Fruit fly (Drosophila melanogaster) whole organism, embryonic: ENCODE measurements around the gene CG42571.

Experiments used
- Atf-2 ChIP-seq: fragments of 200-800 bp; sonication (Bioruptor generic); optimal IDR thresholded peaks from 2 replicates; lab custom pipeline; 2016; ENCODE audit warnings: missing biosample characterization, missing genetic modification characterization
- BEAF-32 ChIP-seq: fragments of 200-800 bp; sonication (Bioruptor generic); optimal IDR thresholded peaks from 3 replicates; lab custom pipeline; 2017; ENCODE audit warnings: missing biosample characterization, missing genetic modification characterization, mild to moderate bottlenecking, moderate library complexity, missing genetic modification reagents
- C15 ChIP-seq: fragments of 200-800 bp; sonication (Bioruptor generic); IDR thresholded peaks from 3 replicates; pipeline ENCODE4 v1.3.6; 2022; ENCODE audit warnings: missing biosample characterization, missing genetic modification characterization
- CG10209 ChIP-seq: fragments of 200-800 bp; sonication (Bioruptor generic); optimal IDR thresholded peaks from 3 replicates; lab custom pipeline; 2017; ENCODE audit warnings: missing biosample characterization, mild to moderate bottlenecking, missing genetic modification characterization, missing genetic modification reagents
- CG10267 ChIP-seq: fragments of 200-800 bp; sonication (Bioruptor generic); optimal IDR thresholded peaks from 2 replicates; lab custom pipeline; 2018; ENCODE audit warnings: missing biosample characterization, mild to moderate bottlenecking, missing genetic modification characterization, moderate library complexity
- CG10654 ChIP-seq: fragments of 200-800 bp; sonication (Bioruptor generic); optimal IDR thresholded peaks from 2 replicates; lab custom pipeline; 2016; ENCODE audit warnings: missing biosample characterization, missing genetic modification characterization
- CG12659 ChIP-seq: fragments of 200-800 bp; sonication (Bioruptor generic); optimal IDR thresholded peaks from 3 replicates; lab custom pipeline; 2017; ENCODE audit warnings: mild to moderate bottlenecking, missing biosample characterization, missing genetic modification reagents, missing genetic modification characterization
- CG12744 ChIP-seq: fragments of 200-800 bp; sonication (Bioruptor generic); optimal IDR thresholded peaks from 2 replicates; lab custom pipeline; 2016; ENCODE audit warnings: missing biosample characterization, missing genetic modification characterization
- CG12769 ChIP-seq: fragments of 200-800 bp; sonication (Bioruptor generic); optimal IDR thresholded peaks from 2 replicates; lab custom pipeline; 2019; ENCODE audit warnings: missing biosample characterization, mild to moderate bottlenecking, missing genetic modification characterization, moderate library complexity
- CG13775 ChIP-seq: fragments of 200-800 bp; sonication (Bioruptor generic); optimal IDR thresholded peaks from 3 replicates; lab custom pipeline; 2017; ENCODE audit warnings: missing biosample characterization, mild to moderate bottlenecking, missing genetic modification characterization
- CG15073 ChIP-seq: fragments of 200-800 bp; sonication (Bioruptor generic); optimal IDR thresholded peaks from 2 replicates; lab custom pipeline; 2016; ENCODE audit warnings: missing biosample characterization, missing genetic modification characterization
- CG15514 ChIP-seq: fragments of 200-800 bp; sonication (Bioruptor generic); optimal IDR thresholded peaks from 3 replicates; lab custom pipeline; 2017; ENCODE audit warnings: missing biosample characterization, missing genetic modification characterization, mild to moderate bottlenecking, moderate library complexity, missing genetic modification reagents
- CG17328 ChIP-seq: fragments of 200-800 bp; sonication (Bioruptor generic); IDR thresholded peaks from 2 replicates; pipeline ENCODE4 v1.3.6; 2022; ENCODE audit warnings: missing biosample characterization, missing genetic modification characterization
- CG17912 ChIP-seq: fragments of 200-800 bp; sonication (Bioruptor generic); optimal IDR thresholded peaks from 2 replicates; lab custom pipeline; 2018; ENCODE audit warnings: missing biosample characterization, mild to moderate bottlenecking, missing genetic modification characterization
- CG2875 ChIP-seq: fragments of 200-800 bp; sonication (Bioruptor generic); optimal IDR thresholded peaks from 2 replicates; lab custom pipeline; 2017; ENCODE audit warnings: missing biosample characterization, mild to moderate bottlenecking, missing genetic modification characterization, missing genetic modification reagents
- CG30020 ChIP-seq: fragments of 200-800 bp; optimal IDR thresholded peaks from 2 replicates; lab custom pipeline; 2019; ENCODE audit warnings: missing biosample characterization, mild to moderate bottlenecking, missing genetic modification characterization, moderate library complexity
- CG30431 ChIP-seq: fragments of 200-800 bp; sonication (Bioruptor generic); optimal IDR thresholded peaks from 2 replicates; lab custom pipeline; 2017; ENCODE audit warnings: missing biosample characterization, missing genetic modification characterization
- CG31365 ChIP-seq: fragments of 200-800 bp; sonication (Bioruptor generic); optimal IDR thresholded peaks from 2 replicates; lab custom pipeline; 2018; ENCODE audit warnings: missing biosample characterization, mild to moderate bottlenecking, missing genetic modification characterization
- CG32772 ChIP-seq: fragments of 200-800 bp; sonication (Bioruptor generic); IDR thresholded peaks from 2 replicates; pipeline ENCODE4 v1.3.6; 2022; ENCODE audit warnings: missing biosample characterization, missing genetic modification characterization
- CG34224 ChIP-seq: fragments of 200-800 bp; sonication (Bioruptor generic); IDR thresholded peaks from 3 replicates; pipeline ENCODE4 v1.3.6; 2022; ENCODE audit warnings: missing biosample characterization, missing genetic modification characterization; ENCODE audit not compliant: partially characterized antibody
- CG4854 ChIP-seq: fragments of 200-800 bp; sonication (Bioruptor generic); optimal IDR thresholded peaks from 2 replicates; lab custom pipeline; 2016; ENCODE audit warnings: missing biosample characterization, missing genetic modification characterization, inconsistent platforms
- CG6854 ChIP-seq: fragments of 200-800 bp; sonication (Bioruptor generic); optimal IDR thresholded peaks from 3 replicates; lab custom pipeline; 2017; ENCODE audit warnings: missing biosample characterization, mild to moderate bottlenecking, missing genetic modification characterization
- CG8944 ChIP-seq: fragments of 200-800 bp; sonication (Bioruptor generic); optimal IDR thresholded peaks from 3 replicates; lab custom pipeline; 2016; ENCODE audit warnings: missing biosample characterization, missing genetic modification characterization
- CG9876 ChIP-seq: fragments of 200-800 bp; sonication (Bioruptor generic); optimal IDR thresholded peaks from 2 replicates; lab custom pipeline; 2016; ENCODE audit warnings: missing biosample characterization, missing genetic modification characterization
- CkIIα-i1 ChIP-seq: fragments of 200-800 bp; sonication (Bioruptor generic); IDR thresholded peaks from 2 replicates; pipeline ENCODE4 v1.3.6; 2022; ENCODE audit warnings: missing biosample characterization, missing genetic modification characterization
- D19B ChIP-seq: fragments of 200-800 bp; sonication (Bioruptor generic); optimal IDR thresholded peaks from 2 replicates; lab custom pipeline; 2017; ENCODE audit warnings: missing biosample characterization, mild to moderate bottlenecking, missing genetic modification characterization
- Fer3 ChIP-seq: fragments of 200-800 bp; sonication (Bioruptor generic); optimal IDR thresholded peaks from 2 replicates; lab custom pipeline; 2018; ENCODE audit warnings: missing biosample characterization, mild to moderate bottlenecking, missing genetic modification characterization, moderate library complexity
- Gug ChIP-seq: fragments of 200-800 bp; sonication (Bioruptor generic); IDR thresholded peaks from 4 replicates; pipeline ENCODE4 v1.3.6; 2022; ENCODE audit warnings: missing biosample characterization, missing genetic modification characterization
- Lim3 ChIP-seq: fragments of 200-800 bp; sonication (Bioruptor generic); IDR thresholded peaks from 2 replicates; pipeline ENCODE4 v1.3.6; 2022; ENCODE audit warnings: missing biosample characterization, missing genetic modification characterization
- MESR4 ChIP-seq: fragments of 200-800 bp; sonication (Bioruptor generic); optimal IDR thresholded peaks from 2 replicates; lab custom pipeline; 2018; ENCODE audit warnings: missing biosample characterization, mild to moderate bottlenecking, missing genetic modification characterization, moderate library complexity
- MTF-1 ChIP-seq: fragments of 200-800 bp; sonication (Bioruptor generic); optimal IDR thresholded peaks from 2 replicates; lab custom pipeline; 2018; ENCODE audit warnings: missing biosample characterization, mild to moderate bottlenecking, missing genetic modification characterization, borderline replicate concordance
- Myb ChIP-seq: fragments of 200-800 bp; sonication (Bioruptor generic); optimal IDR thresholded peaks from 2 replicates; lab custom pipeline; 2016; ENCODE audit warnings: missing biosample characterization, missing genetic modification characterization
- Optix ChIP-seq: fragments of 200-800 bp; sonication (Bioruptor generic); IDR thresholded peaks from 3 replicates; pipeline ENCODE4 v1.3.6; 2022; ENCODE audit warnings: missing biosample characterization, missing genetic modification characterization
- Sox100B ChIP-seq: fragments of 200-800 bp; sonication (Bioruptor generic); optimal IDR thresholded peaks from 3 replicates; lab custom pipeline; 2018; ENCODE audit warnings: missing biosample characterization, mild to moderate bottlenecking, missing genetic modification characterization
- cas ChIP-seq: fragments of 200-800 bp; sonication (Bioruptor generic); IDR thresholded peaks from 2 replicates; pipeline ENCODE4 v1.3.6; 2022; ENCODE audit warnings: missing biosample characterization, missing genetic modification characterization
- cato ChIP-seq: fragments of 200-800 bp; sonication (Bioruptor generic); optimal IDR thresholded peaks from 2 replicates; lab custom pipeline; 2016; ENCODE audit warnings: missing biosample characterization, missing genetic modification characterization, borderline replicate concordance
- disco-r ChIP-seq: fragments of 200-800 bp; sonication (Bioruptor generic); optimal IDR thresholded peaks from 2 replicates; lab custom pipeline; 2016; ENCODE audit warnings: missing biosample characterization, missing genetic modification characterization
- ewg ChIP-seq: fragments of 200-800 bp; sonication (Bioruptor generic); optimal IDR thresholded peaks from 3 replicates; lab custom pipeline; 2017; ENCODE audit warnings: mild to moderate bottlenecking, missing biosample characterization, missing genetic modification reagents, missing genetic modification characterization
- fd96Cb ChIP-seq: fragments of 200-800 bp; sonication (Bioruptor generic); optimal IDR thresholded peaks from 2 replicates; lab custom pipeline; 2018; ENCODE audit warnings: missing biosample characterization, mild to moderate bottlenecking, missing genetic modification characterization, moderate library complexity
- jigr1 ChIP-seq: fragments of 200-800 bp; sonication (Bioruptor generic); IDR thresholded peaks from 3 replicates; pipeline ENCODE4 v1.3.6; 2022; ENCODE audit warnings: missing biosample characterization, missing genetic modification characterization
- kah ChIP-seq: fragments of 200-800 bp; sonication (Bioruptor generic); optimal IDR thresholded peaks from 2 replicates; lab custom pipeline; 2018; ENCODE audit warnings: missing biosample characterization, mild to moderate bottlenecking, missing genetic modification characterization
- knrl ChIP-seq: fragments of 200-800 bp; sonication (Bioruptor generic); IDR thresholded peaks from 3 replicates; pipeline ENCODE4 v1.3.6; 2022; ENCODE audit warnings: missing biosample characterization, missing genetic modification characterization; ENCODE audit not compliant: partially characterized antibody
- lmd ChIP-seq: fragments of 200-800 bp; sonication (Bioruptor generic); IDR thresholded peaks from 2 replicates; pipeline ENCODE4 v1.3.6; 2022; ENCODE audit warnings: missing biosample characterization, missing genetic modification characterization
- prd ChIP-seq, 3 experiments: fragments of >200 bp in 2 of 3; fragments of 200-800 bp in 1 of 3; sonication (Bioruptor generic) in 1 of 3; optimal IDR thresholded peaks in 2 of 3; IDR thresholded peaks in 1 of 3; 2 replicates in 2 of 3; 3 replicates in 1 of 3; pipeline versions ENCODE4 v1.3.6 to Lab custom; 2017 to 2022; ENCODE audit warnings: missing biosample characterization in 1 of 3, missing genetic modification characterization in 1 of 3
- pros ChIP-seq: fragments of 200-800 bp; sonication (Bioruptor generic); optimal IDR thresholded peaks from 3 replicates; lab custom pipeline; 2019; ENCODE audit warnings: missing biosample characterization, mild to moderate bottlenecking, missing genetic modification characterization, moderate library complexity
- row ChIP-seq: fragments of 200-800 bp; sonication (Bioruptor generic); IDR thresholded peaks from 3 replicates; pipeline ENCODE4 v1.3.6; 2022; ENCODE audit warnings: missing biosample characterization, missing genetic modification characterization
- sna ChIP-seq: fragments of 200-800 bp; sonication (Bioruptor generic); IDR thresholded peaks from 2 replicates; pipeline ENCODE4 v1.3.6; 2022; ENCODE audit warnings: missing biosample characterization, missing genetic modification characterization; ENCODE audit not compliant: partially characterized antibody
- usp ChIP-seq: fragments of >200 bp; optimal IDR thresholded peaks from 2 replicates; lab custom pipeline; 2017; ENCODE audit warnings: missing biosample characterization, missing genetic modification characterization
- wdn ChIP-seq: fragments of 200-800 bp; sonication (Bioruptor generic); IDR thresholded peaks from 2 replicates; pipeline ENCODE4 v1.3.6; 2022; ENCODE audit warnings: missing biosample characterization, missing genetic modification characterization
- zf30C ChIP-seq: fragments of 200-800 bp; sonication (Bioruptor generic); optimal IDR thresholded peaks from 3 replicates; lab custom pipeline; 2018; ENCODE audit warnings: missing biosample characterization, mild to moderate bottlenecking, missing genetic modification characterization

Gene CG42571

DNA sequence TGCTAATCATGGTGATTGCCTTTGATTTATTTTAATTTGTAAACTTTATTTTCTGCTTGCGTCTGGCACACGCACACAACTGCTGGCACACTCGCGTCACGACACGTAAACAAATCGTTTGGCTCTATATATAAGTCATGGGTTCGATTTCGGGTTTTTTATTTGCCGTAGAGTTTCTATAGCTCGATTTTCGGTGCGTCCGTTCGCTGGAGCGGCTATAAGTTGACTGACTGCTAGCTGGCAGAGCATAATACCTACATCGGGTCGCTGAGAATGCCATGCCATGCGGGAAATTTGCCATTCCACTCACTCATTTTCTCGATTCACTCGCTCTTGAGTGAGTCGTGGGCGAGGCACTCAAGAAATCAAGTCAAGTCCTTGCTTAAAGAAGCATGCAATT, 11.9 kb downstream of the CG42571 start, which contains the start of gene comm (continued):
- no peak for TF ChIP-seq CG4854 (GFP tag; lab: Kevin White, UChicago)
- no peak for TF ChIP-seq row (GFP tag; lab: Robert Waterston, UW)
- TF ChIP-seq CG10267 (tag; lab: Kevin White, UChicago), result no peak
- peak; percentile 38 for TF ChIP-seq ewg
- 0 out of 3 replicates have a peak, but pooled peaks have one; percentile 16 for TF ChIP-seq C15
- no peak for TF ChIP-seq jigr1 (GFP tag; lab: Robert Waterston, UW)
- TF ChIP-seq CG17328 (GFP tag; lab: Robert Waterston, UW), result no peak; the same call in 1 of the 2 replicates
- no peak for TF ChIP-seq CG31365 (tag; lab: Kevin White, UChicago)
- TF ChIP-seq D19B (GFP tag; lab: Kevin White, UChicago), result no peak
- no peak for TF ChIP-seq usp
- peak; percentile 45 for TF ChIP-seq kah (GFP tag; lab: Kevin White, UChicago)
- no peak for TF ChIP-seq Sox100B (GFP tag; lab: Kevin White, UChicago)
- TF ChIP-seq CG10654 (GFP tag; lab: Kevin White, UChicago), result no peak
- TF ChIP-seq CG9876 (GFP tag; lab: Kevin White, UChicago), result no peak
- no peak for TF ChIP-seq prd (optimal IDR thresholded peaks at IDR 0.05; lab: Kevin White, UChicago)
- no peak for TF ChIP-seq prd (GFP tag; IDR thresholded peaks at IDR 0.05; lab: Robert Waterston, UW)
- peak; percentile 41 for TF ChIP-seq CG6854 (GFP tag; lab: Kevin White, UChicago)
- TF ChIP-seq Optix, result no peak
- TF ChIP-seq CG15073 (GFP tag; lab: Kevin White, UChicago), result no peak
- no peak for TF ChIP-seq lmd
- TF ChIP-seq cato (GFP tag; lab: Kevin White, UChicago), result no peak
- no peak for TF ChIP-seq CG8944 (GFP tag; lab: Kevin White, UChicago)
- TF ChIP-seq CG30431 (GFP tag; lab: Kevin White, UChicago), result no peak
- no peak for TF ChIP-seq fd96Cb (tag; lab: Kevin White, UChicago)
- TF ChIP-seq Lim3 (GFP tag; lab: Robert Waterston, UW), result no peak
- 0 out of 2 replicates have a peak, but pooled peaks have one; percentile 22 for TF ChIP-seq wdn (GFP tag; lab: Robert Waterston, UW)
- TF ChIP-seq disco-r (GFP tag; lab: Kevin White, UChicago), result peak; percentile 30
- TF ChIP-seq CkIIα-i1 (GFP tag; lab: Robert Waterston, UW), result no peak
- peak; percentile 70 for TF ChIP-seq MTF-1
- no peak for TF ChIP-seq CG2875 (GFP tag; lab: Kevin White, UChicago)
- TF ChIP-seq Myb, result no peak
- TF ChIP-seq CG13775, result no peak
- no peak for TF ChIP-seq CG12659 (GFP tag; lab: Kevin White, UChicago)
- peak; percentile 46; the same call in 1 of the 2 replicates for TF ChIP-seq sna
- peak; percentile 68 for TF ChIP-seq CG12769
- TF ChIP-seq pros (GFP tag; lab: Kevin White, UChicago), result peak; percentile 38
- no peak for TF ChIP-seq CG30020 (tag; lab: Kevin White, UChicago)
- peak; percentile 11 for TF ChIP-seq Fer3 (tag; lab: Kevin White, UChicago)
- TF ChIP-seq MESR4, result no peak
- no peak for TF ChIP-seq CG17912 (GFP tag; lab: Kevin White, UChicago)
- peak; percentile 63; the same call in 2 of the 3 replicates for TF ChIP-seq CG34224
- no peak for TF ChIP-seq knrl (GFP tag; lab: Robert Waterston, UW)
- TF ChIP-seq CG12744 (GFP tag; lab: Kevin White, UChicago), result no peak
- no peak for TF ChIP-seq BEAF-32 (GFP tag; lab: Kevin White, UChicago)
- TF ChIP-seq cas, result no peak
- TF ChIP-seq Gug, result no peak
- peak; percentile 43 for TF ChIP-seq CG15514 (GFP tag; lab: Kevin White, UChicago)
- TF ChIP-seq Atf-2 (GFP tag; lab: Kevin White, UChicago), result no peak
- no peak for TF ChIP-seq CG10209 (GFP tag; lab: Kevin White, UChicago)
- peak; percentile 55 for TF ChIP-seq zf30C (GFP tag; lab: Kevin White, UChicago)
- no peak for TF ChIP-seq CG32772 (GFP tag; lab: Robert Waterston, UW)
